Worm (Caenorhabditis elegans) whole organism, midembryonic: Measurements from ENCODE around the gene Y47D3A.31.
A peak's percentile ranks its signal among the peaks of the same experiment; 100 is the strongest.

Experiments used
- T22C8.4 ChIP-seq: fragments of 200-800 bp; sonication (Bioruptor generic); IDR thresholded peaks from 2 replicates; pipeline ENCODE4 v1.3.6; 2022; ENCODE audit warnings: missing genetic modification characterization, missing compliant biosample characterization
- cog-1 ChIP-seq: sonication (generic microtip); optimal IDR thresholded peaks from 2 replicates; lab custom pipeline; 2016; ENCODE audit warnings: missing genetic modification characterization, missing compliant biosample characterization
- flt-1 ChIP-seq: fragments of 200-800 bp; sonication (Bioruptor generic); IDR thresholded peaks from 2 replicates; pipeline ENCODE4 v1.3.6; 2022; ENCODE audit warnings: missing genetic modification characterization, missing compliant biosample characterization
- klf-2 ChIP-seq: fragments of 200-800 bp; sonication (Bioruptor generic); conservative IDR thresholded peaks from 2 replicates; pipeline ENCODE4 v1.3.6; 2022; ENCODE audit warnings: missing genetic modification reagents, missing genetic modification characterization, missing compliant biosample characterization
- med-1 ChIP-seq: sonication (generic microtip); optimal IDR thresholded peaks from 2 replicates; lab custom pipeline; 2017; ENCODE audit warnings: missing genetic modification characterization, mild to moderate bottlenecking, missing compliant biosample characterization, antibody characterized with exemption, missing genetic modification reagents; ENCODE audit not compliant: insufficient read depth
- tab-1 ChIP-seq: fragments of 200-800 bp; sonication (Bioruptor generic); IDR thresholded peaks from 2 replicates; pipeline ENCODE4 v1.3.6; 2022; ENCODE audit warnings: missing genetic modification characterization, missing compliant biosample characterization
- ztf-29 ChIP-seq: fragments of 200-800 bp; sonication (Bioruptor generic); IDR thresholded peaks from 2 replicates; pipeline ENCODE4 v1.3.6; 2022; ENCODE audit warnings: missing genetic modification reagents, missing genetic modification characterization, missing compliant biosample characterization

ce11 chrIII:11169680-11170079, 12.7 kb upstream of the Y47D3A.31 start:
- no peak for TF ChIP-seq T22C8.4 (GFP tag; lab: Robert Waterston, UW)
- TF ChIP-seq flt-1 (GFP tag; lab: Robert Waterston, UW) = no peak
- TF ChIP-seq ztf-29 (GFP tag; lab: Robert Waterston, UW) = no peak
- TF ChIP-seq tab-1 = 0 out of 2 replicates have a peak, but pooled peaks have one; percentile 16
- TF ChIP-seq cog-1 = no peak
- TF ChIP-seq klf-2 (GFP tag; lab: Robert Waterston, UW) = no peak
- TF ChIP-seq med-1 (GFP tag; lab: Kevin White, UChicago) = no peak
